Worm (Caenorhabditis elegans) whole organism, late embryonic: Measurements from ENCODE around the gene comt-4.

Experiments used
- C08G9.2 ChIP-seq: sonication (generic microtip); optimal IDR thresholded peaks from 2 replicates; lab custom pipeline; 2016; ENCODE audit warnings: mild to moderate bottlenecking, missing genetic modification characterization, moderate library complexity, missing compliant biosample characterization
- F13H6.1 ChIP-seq: sonication (generic microtip); optimal IDR thresholded peaks from 2 replicates; lab custom pipeline; 2016; ENCODE audit warnings: missing genetic modification characterization, missing compliant biosample characterization
- ahr-1 ChIP-seq: sonication (generic microtip); optimal IDR thresholded peaks from 2 replicates; lab custom pipeline; 2016; ENCODE audit warnings: missing genetic modification characterization, missing compliant biosample characterization
- ceh-14 ChIP-seq: sonication (generic microtip); optimal IDR thresholded peaks from 2 replicates; lab custom pipeline; 2016; ENCODE audit warnings: missing genotype, missing genetic modification characterization, missing compliant biosample characterization
- ceh-19 ChIP-seq: fragments of 200-800 bp; sonication (Bioruptor generic); optimal IDR thresholded peaks from 2 replicates; lab custom pipeline; 2018; ENCODE audit warnings: mild to moderate bottlenecking, missing genetic modification characterization, missing compliant biosample characterization
- ceh-2 ChIP-seq: sonication (generic microtip); optimal IDR thresholded peaks from 2 replicates; lab custom pipeline; 2016; ENCODE audit warnings: missing genotype, missing genetic modification characterization, missing compliant biosample characterization
- ceh-45 ChIP-seq: fragments of 200-800 bp; sonication (Bioruptor generic); IDR thresholded peaks from 2 replicates; pipeline ENCODE4 v1.3.6; 2022; ENCODE audit warnings: missing genetic modification reagents, missing genetic modification characterization, missing compliant biosample characterization
- ceh-48 ChIP-seq: sonication (generic microtip); optimal IDR thresholded peaks from 2 replicates; lab custom pipeline; 2016; ENCODE audit warnings: missing genetic modification characterization, inconsistent platforms, missing compliant biosample characterization
- che-1 ChIP-seq: sonication (generic microtip); optimal IDR thresholded peaks from 2 replicates; lab custom pipeline; 2016; ENCODE audit warnings: mild to moderate bottlenecking, missing genetic modification characterization, missing compliant biosample characterization
- elt-2 ChIP-seq: sonication (generic microtip); optimal IDR thresholded peaks from 2 replicates; lab custom pipeline; 2016; ENCODE audit warnings: missing genetic modification reagents, missing genetic modification characterization, missing compliant biosample characterization
- elt-4 ChIP-seq: sonication (generic microtip); optimal IDR thresholded peaks from 2 replicates; lab custom pipeline; 2016; ENCODE audit warnings: missing genetic modification characterization, missing compliant biosample characterization
- ets-4 ChIP-seq: sonication (generic microtip); optimal IDR thresholded peaks from 2 replicates; lab custom pipeline; 2016; ENCODE audit warnings: missing genetic modification characterization, missing compliant biosample characterization
- eyg-1 ChIP-seq: sonication (generic microtip); optimal IDR thresholded peaks from 2 replicates; lab custom pipeline; 2016; ENCODE audit warnings: missing genotype, missing genetic modification characterization, missing compliant biosample characterization
- fkh-10 ChIP-seq: fragments of 150-350 bp; optimal IDR thresholded peaks from 2 replicates; lab custom pipeline; 2014; ENCODE audit warnings: missing biosample characterization, missing genetic modification reagents, missing genetic modification characterization
- fkh-6 ChIP-seq: sonication (generic microtip); optimal IDR thresholded peaks from 2 replicates; lab custom pipeline; 2016; ENCODE audit warnings: missing genetic modification characterization, missing compliant biosample characterization
- gmeb-2 ChIP-seq: sonication (generic microtip); optimal IDR thresholded peaks from 2 replicates; lab custom pipeline; 2016; ENCODE audit warnings: missing genetic modification characterization, inconsistent platforms, missing compliant biosample characterization
- hlh-13 ChIP-seq: fragments of 200-800 bp; sonication (Bioruptor generic); optimal IDR thresholded peaks from 2 replicates; lab custom pipeline; 2018; ENCODE audit warnings: mild to moderate bottlenecking, missing genetic modification characterization, missing compliant biosample characterization
- hlh-30 ChIP-seq: sonication (generic microtip); optimal IDR thresholded peaks from 2 replicates; lab custom pipeline; 2017; ENCODE audit warnings: antibody characterized with exemption, missing genetic modification characterization, missing compliant biosample characterization; ENCODE audit not compliant: insufficient read depth
- lim-6 ChIP-seq: sonication (generic microtip); optimal IDR thresholded peaks from 2 replicates; lab custom pipeline; 2016; ENCODE audit warnings: missing genetic modification characterization, missing compliant biosample characterization
- mec-3 ChIP-seq: sonication (generic microtip); optimal IDR thresholded peaks from 2 replicates; lab custom pipeline; 2016; ENCODE audit warnings: borderline replicate concordance, missing genetic modification characterization, missing compliant biosample characterization
- npax-4 ChIP-seq: sonication (generic microtip); optimal IDR thresholded peaks from 2 replicates; lab custom pipeline; 2016; ENCODE audit warnings: missing genetic modification characterization, missing compliant biosample characterization
- odd-2 ChIP-seq: sonication (generic microtip); optimal IDR thresholded peaks from 2 replicates; lab custom pipeline; 2017; ENCODE audit warnings: antibody characterized with exemption, mild to moderate bottlenecking, missing genetic modification characterization, missing compliant biosample characterization
- pag-3 ChIP-seq: sonication (generic microtip); optimal IDR thresholded peaks from 2 replicates; lab custom pipeline; 2016; ENCODE audit warnings: missing compliant biosample characterization, missing genetic modification characterization, borderline replicate concordance
- pat-9 ChIP-seq: fragments of 200-800 bp; sonication (Bioruptor generic); optimal IDR thresholded peaks from 2 replicates; lab custom pipeline; 2018; ENCODE audit warnings: mild to moderate bottlenecking, missing genetic modification characterization, moderate library complexity, missing compliant biosample characterization
- pax-1 ChIP-seq: fragments of 150-350 bp; optimal IDR thresholded peaks from 2 replicates; lab custom pipeline; 2014; ENCODE audit warnings: missing biosample characterization, missing genetic modification characterization
- pha-2 ChIP-seq: sonication (generic microtip); optimal IDR thresholded peaks from 2 replicates; lab custom pipeline; 2017; ENCODE audit warnings: mild to moderate bottlenecking, missing genetic modification characterization, missing compliant biosample characterization
- pqm-1 ChIP-seq: sonication (generic microtip); optimal IDR thresholded peaks from 2 replicates; lab custom pipeline; 2016; ENCODE audit warnings: missing genetic modification characterization, missing compliant biosample characterization
- ref-2 ChIP-seq: sonication (generic microtip); optimal IDR thresholded peaks from 2 replicates; lab custom pipeline; 2016; ENCODE audit warnings: missing genetic modification characterization, missing compliant biosample characterization
- sox-4 ChIP-seq: sonication (generic microtip); optimal IDR thresholded peaks from 2 replicates; lab custom pipeline; 2017; ENCODE audit warnings: mild to moderate bottlenecking, missing genetic modification characterization, inconsistent platforms, missing compliant biosample characterization
- syd-9 ChIP-seq: sonication (generic microtip); optimal IDR thresholded peaks from 2 replicates; lab custom pipeline; 2016; ENCODE audit warnings: mild to moderate bottlenecking, missing genetic modification characterization, moderate library complexity, missing compliant biosample characterization
- tbx-7 ChIP-seq: sonication (generic microtip); optimal IDR thresholded peaks from 2 replicates; lab custom pipeline; 2016; ENCODE audit warnings: missing genotype, missing genetic modification characterization, missing compliant biosample characterization
- ttx-3 ChIP-seq: sonication (generic microtip); optimal IDR thresholded peaks from 2 replicates; lab custom pipeline; 2016; ENCODE audit warnings: missing genetic modification reagents, missing genetic modification characterization, missing compliant biosample characterization
- unc-42 ChIP-seq: sonication (generic microtip); optimal IDR thresholded peaks from 2 replicates; lab custom pipeline; 2016; ENCODE audit warnings: missing genotype, missing genetic modification characterization, missing compliant biosample characterization
- unc-55 ChIP-seq: sonication (generic microtip); optimal IDR thresholded peaks from 2 replicates; lab custom pipeline; 2017; ENCODE audit warnings: missing biosample characterization, missing genetic modification reagents, missing genetic modification characterization
- unc-86 ChIP-seq: sonication (generic microtip); optimal IDR thresholded peaks from 2 replicates; lab custom pipeline; 2016; ENCODE audit warnings: missing genetic modification characterization, missing compliant biosample characterization

Gene comt-4

ce11 chrV:2030661-2031060, 19.3 kb downstream of the comt-4 start:
- TF ChIP-seq pag-3 (tag; lab: Kevin White, UChicago) = no peak
- no peak for TF ChIP-seq unc-55 (GFP tag; lab: Kevin White, UChicago)
- no peak for TF ChIP-seq F13H6.1 (tag; lab: Kevin White, UChicago)
- TF ChIP-seq che-1 (tag; lab: Kevin White, UChicago) = no peak
- no peak for TF ChIP-seq ceh-14 (tag; lab: Kevin White, UChicago)

- TF ChIP-seq hlh-30 (tag; lab: Kevin White, UChicago) (no peak), tbx-7 (tag; lab: Kevin White, UChicago) (no peak), ceh-2 (tag; lab: Kevin White, UChicago) (no peak), ref-2 (tag; lab: Kevin White, UChicago) (no peak), elt-4 (no peak), pax-1 (tag; lab: Kevin White, UChicago) (no peak), ahr-1 (tag; lab: Kevin White, UChicago) (no peak), eyg-1 (tag; lab: Kevin White, UChicago) (no peak)
These were observed 20.1 kb downstream of the comt-4 start, which contains the start of gene F59A7.12 for ce11 chrV:2029877-2030276. Gene F59A7.12, plus strand, starts transcription at chrV:2030177.

ce11 chrV:2027787-2028186, 22.2 kb downstream of the comt-4 start, which contains the start of gene srab-13:
Gene srab-13, minus strand, starts transcription at chrV:2027887.
- TF ChIP-seq mec-3 (tag; lab: Kevin White, UChicago) (no peak), fkh-10 (GFP tag; lab: Kevin White, UChicago) (no peak), fkh-6 (tag; lab: Kevin White, UChicago) (no peak), pqm-1 (no peak), ceh-48 (tag; lab: Kevin White, UChicago) (no peak), ahr-1 (tag; lab: Kevin White, UChicago) (no peak), syd-9 (tag; lab: Kevin White, UChicago) (no peak), hlh-30 (tag; lab: Kevin White, UChicago) (no peak), ceh-19 (GFP tag; lab: Kevin White, UChicago) (no peak), gmeb-2 (no peak)

ce11 chrV:2022374-2022773, 27.6 kb downstream of the comt-4 start, which contains the start of gene F59A7.5:
Gene F59A7.5, plus strand, starts transcription at chrV:2022674.
- TF ChIP-seq ets-4 (no peak), gmeb-2 (no peak), npax-4 (no peak), ttx-3 (tag; lab: Kevin White, UChicago) (no peak), pax-1 (tag; lab: Kevin White, UChicago) (no peak), unc-42 (tag; lab: Kevin White, UChicago) (no peak), hlh-13 (no peak), elt-4 (no peak)

ce11 chrV:2021283-2021682, 28.7 kb downstream of the comt-4 start:
- TF ChIP-seq ceh-48 (tag; lab: Kevin White, UChicago) (no peak), ttx-3 (tag; lab: Kevin White, UChicago) (no peak), unc-55 (GFP tag; lab: Kevin White, UChicago) (no peak), gmeb-2 (no peak), pat-9 (tag; lab: Kevin White, UChicago) (no peak), sox-4 (no peak), ceh-45 (GFP tag; lab: Robert Waterston, UW) (no peak), C08G9.2 (no peak), lim-6 (tag; lab: Kevin White, UChicago) (no peak), pha-2 (tag; lab: Kevin White, UChicago) (no peak), unc-86 (tag; lab: Kevin White, UChicago) (no peak), elt-2 (tag; lab: Kevin White, UChicago) (no peak), odd-2 (tag; lab: Kevin White, UChicago) (no peak), che-1 (tag; lab: Kevin White, UChicago) (no peak)
